Worm (Caenorhabditis elegans) whole organism, L4 larva: ENCODE data around the gene abcf-1.

Experiments used
- F10B5.3 ChIP-seq: sonication (generic microtip); optimal IDR thresholded peaks from 2 replicates; lab custom pipeline; 2016; ENCODE audit warnings: mild to moderate bottlenecking, missing genetic modification characterization, missing compliant biosample characterization
- F44E2.7 ChIP-seq: fragments of 200-800 bp; sonication (Bioruptor generic); IDR thresholded peaks from 2 replicates; pipeline ENCODE4 v2.1.2; 2022; ENCODE audit warnings: missing genetic modification characterization, missing compliant biosample characterization
- F49E8.2 ChIP-seq: sonication (generic microtip); optimal IDR thresholded peaks from 2 replicates; lab custom pipeline; 2016; ENCODE audit warnings: missing compliant biosample characterization, mild to moderate bottlenecking, missing genetic modification characterization, borderline replicate concordance
- Y105C5A.15 ChIP-seq: fragments of 200-800 bp; sonication (Bioruptor generic); IDR thresholded peaks from 2 replicates; pipeline ENCODE4 v1.3.6; 2022; ENCODE audit warnings: missing genetic modification characterization, missing compliant biosample characterization
- Y75B8A.6 ChIP-seq: fragments of 200-800 bp; sonication (Bioruptor generic); IDR thresholded peaks from 2 replicates; pipeline ENCODE4 v1.3.6; 2022; ENCODE audit warnings: missing genetic modification reagents, missing genetic modification characterization, missing compliant biosample characterization
- aha-1 ChIP-seq: fragments of 150-350 bp; peaks from one replicate; lab custom pipeline; 2014; ENCODE audit warnings: missing biosample characterization, missing genetic modification characterization
- ama-1 ChIP-seq: fragments of 150-350 bp; optimal IDR thresholded peaks from 2 replicates; lab custom pipeline; 2014; ENCODE audit warnings: inconsistent platforms, mixed read lengths
- arid-1 ChIP-seq: fragments of 200-800 bp; sonication (Bioruptor generic); conservative IDR thresholded peaks from 2 replicates; pipeline ENCODE4 v1.3.6; 2022; ENCODE audit warnings: missing genetic modification reagents, missing genetic modification characterization, missing compliant biosample characterization
- attf-4 ChIP-seq: sonication (generic microtip); optimal IDR thresholded peaks from 3 replicates; lab custom pipeline; 2017; ENCODE audit warnings: missing biosample characterization, missing genetic modification characterization
- ceh-20 ChIP-seq: fragments of 200-800 bp; sonication (Bioruptor generic); IDR thresholded peaks from 2 replicates; pipeline ENCODE4 v1.3.6; 2022; ENCODE audit warnings: missing genetic modification reagents, missing genetic modification characterization, missing compliant biosample characterization
- ceh-32 ChIP-seq: sonication (generic microtip); optimal IDR thresholded peaks from 2 replicates; lab custom pipeline; 2016; ENCODE audit warnings: mild to moderate bottlenecking, missing genetic modification characterization, missing compliant biosample characterization; ENCODE audit not compliant: poor library complexity
- ceh-44 ChIP-seq: fragments of 200-800 bp; sonication (Bioruptor generic); IDR thresholded peaks from 2 replicates; pipeline ENCODE4 v1.3.6; 2022; ENCODE audit warnings: missing genetic modification reagents, missing genetic modification characterization, missing compliant biosample characterization
- ceh-62 ChIP-seq: sonication (generic microtip); optimal IDR thresholded peaks from 2 replicates; lab custom pipeline; 2017; ENCODE audit warnings: missing biosample characterization, missing genetic modification characterization
- ces-1 ChIP-seq: fragments of 150-350 bp; sonication (generic microtip); optimal IDR thresholded peaks from 4 replicates; lab custom pipeline; 2014; ENCODE audit warnings: missing biosample characterization, missing genetic modification reagents, missing genetic modification characterization
- daf-16 ChIP-seq, 3 experiments: sonication (generic microtip); optimal IDR thresholded peaks; 2 replicates each; lab custom pipeline; 2016 to 2017; ENCODE audit warnings: missing genetic modification characterization in 3 of 3, missing genetic modification reagents in 3 of 3, mild to moderate bottlenecking in 2 of 3, missing compliant biosample characterization in 2 of 3, missing biosample characterization in 1 of 3, moderate library complexity in 1 of 3
- daf-19 ChIP-seq: fragments of 200-800 bp; sonication (Bioruptor generic); conservative IDR thresholded peaks from 2 replicates; pipeline ENCODE4 v1.3.6; 2022; ENCODE audit warnings: missing genetic modification characterization, missing compliant biosample characterization
- dmd-6 ChIP-seq: fragments of 200-800 bp; sonication (Bioruptor generic); IDR thresholded peaks from 2 replicates; pipeline ENCODE4 v1.3.6; 2022; ENCODE audit warnings: missing genetic modification reagents, missing genetic modification characterization, missing compliant biosample characterization
- dpl-1 ChIP-seq: fragments of 150-350 bp; optimal IDR thresholded peaks from 2 replicates; lab custom pipeline; 2014; ENCODE audit warnings: missing biosample characterization, missing genetic modification reagents, missing genetic modification characterization
- dve-1 ChIP-seq: sonication (generic microtip); optimal IDR thresholded peaks from 2 replicates; lab custom pipeline; 2017; ENCODE audit warnings: antibody characterized with exemption, mild to moderate bottlenecking, missing genetic modification characterization, missing compliant biosample characterization; ENCODE audit not compliant: insufficient read depth
- egl-43 ChIP-seq: fragments of 200-800 bp; sonication (Bioruptor generic); IDR thresholded peaks from 2 replicates; pipeline ENCODE4 v1.3.6; 2022; ENCODE audit warnings: missing genetic modification reagents, missing genetic modification characterization, missing compliant biosample characterization
- hif-1 ChIP-seq, 2 experiments: sonication (generic microtip); optimal IDR thresholded peaks; 2 replicates each; lab custom pipeline; 2016 to 2017; ENCODE audit warnings: missing compliant biosample characterization in 2 of 2, missing genetic modification characterization in 2 of 2, missing genetic modification reagents in 2 of 2, missing genotype in 2 of 2, mild to moderate bottlenecking in 1 of 2
- hlh-11 ChIP-seq: fragments of 200-800 bp; sonication (Bioruptor generic); optimal IDR thresholded peaks from 2 replicates; lab custom pipeline; 2018; ENCODE audit warnings: mild to moderate bottlenecking, missing genetic modification characterization, missing compliant biosample characterization
- hlh-30 ChIP-seq: sonication (generic microtip); optimal IDR thresholded peaks from 2 replicates; lab custom pipeline; 2017; ENCODE audit warnings: antibody characterized with exemption, mild to moderate bottlenecking, missing genetic modification characterization, missing compliant biosample characterization; ENCODE audit not compliant: insufficient read depth
- hmg-1.1 ChIP-seq: fragments of 200-800 bp; sonication (Bioruptor generic); IDR thresholded peaks from 2 replicates; pipeline ENCODE4 v1.3.6; 2022; ENCODE audit warnings: missing genetic modification reagents, missing genetic modification characterization, missing compliant biosample characterization
- jun-1 ChIP-seq: fragments of 150-350 bp; optimal IDR thresholded peaks from 2 replicates; lab custom pipeline; 2014; ENCODE audit warnings: missing biosample characterization, missing genetic modification reagents, missing genetic modification characterization
- lin-15B ChIP-seq: fragments of 150-350 bp; sonication (generic microtip); optimal IDR thresholded peaks from 3 replicates; lab custom pipeline; 2014; ENCODE audit warnings: missing biosample characterization, missing genetic modification characterization
- lin-29 ChIP-seq: fragments of 200-800 bp; sonication (Bioruptor generic); IDR thresholded peaks from 2 replicates; pipeline ENCODE4 v1.3.6; 2022; ENCODE audit warnings: missing genetic modification reagents, missing genetic modification characterization, missing compliant biosample characterization
- lin-38 ChIP-seq: fragments of 200-800 bp; sonication (Bioruptor generic); IDR thresholded peaks from 2 replicates; pipeline ENCODE4 v1.3.6; 2022; ENCODE audit warnings: missing genetic modification reagents, missing genetic modification characterization, missing compliant biosample characterization
- lin-39 ChIP-seq: fragments of 150-350 bp; optimal IDR thresholded peaks from 2 replicates; lab custom pipeline; 2014; ENCODE audit warnings: missing biosample characterization, missing genetic modification reagents, missing genetic modification characterization
- lir-3 ChIP-seq: sonication (generic microtip); optimal IDR thresholded peaks from 2 replicates; lab custom pipeline; 2016; ENCODE audit warnings: mild to moderate bottlenecking, missing genetic modification characterization, missing compliant biosample characterization
- lsy-2 ChIP-seq, 2 experiments: fragments of 150-350 bp in 1 of 2; sonication (generic microtip) in 1 of 2; optimal IDR thresholded peaks; 2 replicates each; lab custom pipeline; 2014 to 2017; ENCODE audit warnings: missing biosample characterization in 2 of 2, missing genetic modification characterization in 2 of 2
- mep-1 ChIP-seq: fragments of 150-350 bp; sonication (generic microtip); optimal IDR thresholded peaks from 3 replicates; lab custom pipeline; 2014; ENCODE audit warnings: missing biosample characterization, missing genetic modification characterization
- mxl-2 ChIP-seq: fragments of 200-800 bp; sonication (Bioruptor generic); conservative IDR thresholded peaks from 2 replicates; pipeline ENCODE4 v1.3.6; 2022; ENCODE audit warnings: missing genetic modification reagents, missing genetic modification characterization, missing compliant biosample characterization
- mxl-3 ChIP-seq: fragments of 200-800 bp; sonication (Bioruptor generic); optimal IDR thresholded peaks from 2 replicates; lab custom pipeline; 2018; ENCODE audit warnings: mild to moderate bottlenecking, missing genetic modification characterization, missing compliant biosample characterization
- nhr-10 ChIP-seq: fragments of 150-350 bp; optimal IDR thresholded peaks from 2 replicates; lab custom pipeline; 2014; ENCODE audit warnings: missing biosample characterization, missing genetic modification characterization
- nhr-237 ChIP-seq: sonication (generic microtip); optimal IDR thresholded peaks from 2 replicates; lab custom pipeline; 2017; ENCODE audit warnings: missing biosample characterization, missing genetic modification characterization
- nhr-41 ChIP-seq: fragments of 200-800 bp; sonication (Bioruptor generic); IDR thresholded peaks from 2 replicates; pipeline ENCODE4 v1.3.6; 2022; ENCODE audit warnings: missing genetic modification reagents, missing genetic modification characterization, missing compliant biosample characterization
- php-3 ChIP-seq: fragments of 200-800 bp; sonication (Bioruptor generic); IDR thresholded peaks from 2 replicates; pipeline ENCODE4 v1.3.6; 2022; ENCODE audit warnings: missing genetic modification reagents, missing genetic modification characterization, missing compliant biosample characterization
- pqm-1 ChIP-seq: sonication (generic microtip); optimal IDR thresholded peaks from 2 replicates; lab custom pipeline; 2017; ENCODE audit warnings: missing biosample characterization, missing genetic modification characterization
- rbr-2 ChIP-seq: sonication (generic microtip); optimal IDR thresholded peaks from 2 replicates; lab custom pipeline; 2016; ENCODE audit warnings: missing genotype, missing genetic modification characterization, missing compliant biosample characterization
- saeg-2 ChIP-seq: fragments of 200-800 bp; sonication (Bioruptor generic); IDR thresholded peaks from 2 replicates; pipeline ENCODE4 v1.3.6; 2022; ENCODE audit warnings: missing genetic modification reagents, missing genetic modification characterization, missing compliant biosample characterization
- sdz-12 ChIP-seq: fragments of 200-800 bp; sonication (Bioruptor generic); optimal IDR thresholded peaks from 2 replicates; lab custom pipeline; 2018; ENCODE audit warnings: mild to moderate bottlenecking, missing genetic modification characterization, missing compliant biosample characterization
- skn-1 ChIP-seq: fragments of 150-350 bp; optimal IDR thresholded peaks from 2 replicates; lab custom pipeline; 2014; ENCODE audit warnings: missing biosample characterization, missing genetic modification characterization
- zag-1 ChIP-seq: fragments of 150-350 bp; optimal IDR thresholded peaks from 2 replicates; lab custom pipeline; 2014; ENCODE audit warnings: missing biosample characterization, missing genetic modification characterization
- zfp-2 ChIP-seq: sonication (generic microtip); optimal IDR thresholded peaks from 2 replicates; lab custom pipeline; 2016; ENCODE audit warnings: mild to moderate bottlenecking, missing genetic modification characterization, missing compliant biosample characterization
- zfp-3 ChIP-seq: fragments of 200-800 bp; sonication (Bioruptor generic); conservative IDR thresholded peaks from 2 replicates; pipeline ENCODE4 v1.3.6; 2022; ENCODE audit warnings: missing genetic modification reagents, missing genetic modification characterization, missing compliant biosample characterization
- zip-11 ChIP-seq: fragments of 200-800 bp; sonication (Bioruptor generic); IDR thresholded peaks from 2 replicates; pipeline ENCODE4 v1.3.6; 2022; ENCODE audit warnings: missing genetic modification characterization, missing compliant biosample characterization
- ztf-7 ChIP-seq: fragments of 150-350 bp; optimal IDR thresholded peaks from 2 replicates; lab custom pipeline; 2014; ENCODE audit warnings: missing biosample characterization, missing genetic modification characterization

abcf-1 gene

ce11 chrV:12732734-12733133 is 30.4 kb downstream of the abcf-1 start (continued):
- TF ChIP-seq sdz-12 (GFP tag; lab: Kevin White, UChicago) = no peak
- no peak for TF ChIP-seq zip-11 (GFP tag; lab: Robert Waterston, UW)
- TF ChIP-seq lsy-2 (tag; optimal IDR thresholded peaks at IDR 0.05; lab: Kevin White, UChicago) = no peak
- TF ChIP-seq zfp-3 (GFP tag; lab: Robert Waterston, UW) = no peak
- no peak for TF ChIP-seq zfp-2 (tag; lab: Kevin White, UChicago)
- no peak for TF ChIP-seq rbr-2 (tag; lab: Kevin White, UChicago)
- no peak for TF ChIP-seq hif-1 (tag; optimal IDR thresholded peaks at IDR 0.05; lab: Kevin White, UChicago)
- no peak for TF ChIP-seq ceh-32 (tag; lab: Kevin White, UChicago)
- TF ChIP-seq F49E8.2 (tag; lab: Kevin White, UChicago) = no peak
- TF ChIP-seq hlh-30 (tag; lab: Kevin White, UChicago) = no peak
- TF ChIP-seq daf-19 (GFP tag; lab: Robert Waterston, UW) = no peak
- TF ChIP-seq F10B5.3 (tag; lab: Kevin White, UChicago) = no peak
- no peak for TF ChIP-seq nhr-41
- no peak for TF ChIP-seq ama-1 (lab: Kevin White, UChicago)
- TF ChIP-seq Y105C5A.15 = no peak
- no peak for TF ChIP-seq daf-16 (GFP tag; optimal IDR thresholded peaks at IDR 0.05; lab: Kevin White, UChicago)
- peak; percentile 56 for TF ChIP-seq daf-16 (tag; optimal IDR thresholded peaks at IDR 0.05; lab: Kevin White, UChicago)

ce11 chrV:12729220-12729619 is 34.0 kb downstream of the abcf-1 start, which contains the start of gene R11D1.10:
TSS of gene R11D1.10 (plus strand) at chrV:12729520.
- TF ChIP-seq lir-3 (no peak), jun-1 (tag; lab: Kevin White, UChicago) (no peak), zip-11 (GFP tag; lab: Robert Waterston, UW) (no peak), arid-1 (no peak), dve-1 (no peak), zfp-3 (GFP tag; lab: Robert Waterston, UW) (no peak), hmg-1.1 (GFP tag; lab: Robert Waterston, UW) (no peak), pqm-1 (tag; lab: Kevin White, UChicago) (no peak), saeg-2 (GFP tag; lab: Robert Waterston, UW) (no peak), ceh-20 (GFP tag; lab: Robert Waterston, UW) (no peak)

ce11 chrV:12728062-12728665 is 35.0 kb downstream of the abcf-1 start, which contains the start of the genes rpl-28 and mrpl-49:
TSS of gene rpl-28 (minus strand) at chrV:12728112.
TSS of gene mrpl-49 (plus strand) at chrV:12728631.
- TF ChIP-seq Y75B8A.6 (GFP tag; lab: Robert Waterston, UW) (no peak), nhr-237 (tag; lab: Kevin White, UChicago) (no peak), zfp-3 (GFP tag; lab: Robert Waterston, UW) (no peak), lin-39 (tag; lab: Kevin White, UChicago) (no peak), ceh-62 (tag; lab: Kevin White, UChicago) (no peak), hlh-11 (tag; lab: Kevin White, UChicago) (no peak), ztf-7 (no peak), zag-1 (tag; lab: Kevin White, UChicago) (no peak), lin-29 (GFP tag; lab: Robert Waterston, UW) (no peak), dmd-6 (GFP tag; lab: Robert Waterston, UW) (peak; percentile 67), ces-1 (GFP tag; lab: Kevin White, UChicago) (no peak), nhr-10 (no peak), mxl-3 (GFP tag; lab: Kevin White, UChicago) (no peak), ceh-44 (GFP tag; lab: Robert Waterston, UW) (no peak), Y105C5A.15 (no peak), lin-38 (GFP tag; lab: Robert Waterston, UW) (peak; percentile 97), mep-1 (tag; lab: Kevin White, UChicago) (peak; percentile 86), dpl-1 (GFP tag; lab: Kevin White, UChicago) (peak; percentile 85), lin-15B (tag; lab: Kevin White, UChicago) (peak; percentile 86), hlh-30 (tag; lab: Kevin White, UChicago) (peak; percentile 76), egl-43 (GFP tag; lab: Robert Waterston, UW) (no peak), attf-4 (no peak), skn-1 (tag; lab: Kevin White, UChicago) (no peak), php-3 (GFP tag; lab: Robert Waterston, UW) (no peak), mxl-2 (GFP tag; lab: Robert Waterston, UW) (no peak), F44E2.7 (GFP tag; lab: Robert Waterston, UW) (no peak), aha-1 (peak; percentile 46)
